Worm (Caenorhabditis elegans) whole organism, dauer: Measurements from ENCODE around the gene nlp-67.

Source experiments
- unc-62 ChIP-seq: sonication (generic microtip); optimal IDR thresholded peaks from 2 replicates; lab custom pipeline; 2017; ENCODE audit warnings: missing biosample characterization, missing genetic modification reagents, missing genetic modification characterization

nlp-67 gene

ce11 chrX:16184069-16184468, at the start of gene nlp-67:
Gene nlp-67 (plus strand): TSS chrX:16184369.
- TF ChIP-seq unc-62 (GFP tag; lab: Kevin White, UChicago), result no peak

- TF ChIP-seq unc-62 (GFP tag; lab: Kevin White, UChicago), result no peak
Measured at ce11 chrX:16140822-16141221, 43.3 kb upstream of the nlp-67 start.

- TF ChIP-seq unc-62 (GFP tag; lab: Kevin White, UChicago), result no peak
Measured at ce11 chrX:16143853-16144252, 40.3 kb upstream of the nlp-67 start.

- TF ChIP-seq unc-62 (GFP tag; lab: Kevin White, UChicago), result no peak
Measured at ce11 chrX:16144584-16144983, 39.6 kb upstream of the nlp-67 start.

- TF ChIP-seq unc-62 (GFP tag; lab: Kevin White, UChicago), result no peak
Measured at ce11 chrX:16145244-16145643, 38.9 kb upstream of the nlp-67 start.

ce11 chrX:16146972-16147593, 37.1 kb upstream of the nlp-67 start, which contains the start of gene F09C8.2:
Gene F09C8.2 (minus strand): TSS chrX:16147022.
- no peak for TF ChIP-seq unc-62 (GFP tag; lab: Kevin White, UChicago)

- no peak for TF ChIP-seq unc-62 (GFP tag; lab: Kevin White, UChicago)
Measured at ce11 chrX:16147728-16148197, 36.4 kb upstream of the nlp-67 start.

ce11 chrX:16150153-16150552, 34.0 kb upstream of the nlp-67 start:
- no peak for TF ChIP-seq unc-62 (GFP tag; lab: Kevin White, UChicago)

ce11 chrX:16151302-16151701, 32.9 kb upstream of the nlp-67 start:
- no peak for TF ChIP-seq unc-62 (GFP tag; lab: Kevin White, UChicago)

ce11 chrX:16153744-16154143, 30.4 kb upstream of the nlp-67 start:
- no peak for TF ChIP-seq unc-62 (GFP tag; lab: Kevin White, UChicago)

ce11 chrX:16155216-16155991, 28.8 kb upstream of the nlp-67 start:
- TF ChIP-seq unc-62 (GFP tag; lab: Kevin White, UChicago), result no peak

- TF ChIP-seq unc-62 (GFP tag; lab: Kevin White, UChicago), result no peak
Measured at ce11 chrX:16156891-16157290, 27.3 kb upstream of the nlp-67 start.

ce11 chrX:16157499-16157898, 26.7 kb upstream of the nlp-67 start:
- TF ChIP-seq unc-62 (GFP tag; lab: Kevin White, UChicago), result no peak

ce11 chrX:16159359-16159758, 24.8 kb upstream of the nlp-67 start:
- no peak for TF ChIP-seq unc-62 (GFP tag; lab: Kevin White, UChicago)

- TF ChIP-seq unc-62 (GFP tag; lab: Kevin White, UChicago), result no peak
Measured at ce11 chrX:16160924-16161323, 23.2 kb upstream of the nlp-67 start.

- TF ChIP-seq unc-62 (GFP tag; lab: Kevin White, UChicago), result no peak
Measured at ce11 chrX:16163402-16163801, 20.8 kb upstream of the nlp-67 start, which contains the start of gene F09C8.1. Gene F09C8.1 (minus strand): TSS chrX:16163524.

- TF ChIP-seq unc-62 (GFP tag; lab: Kevin White, UChicago), result no peak
Measured at ce11 chrX:16166484-16166883, 17.7 kb upstream of the nlp-67 start.
